Fruit fly (Drosophila melanogaster) whole organism, embryonic: Measurements from ENCODE around the gene bumpel.

Source experiments
- Atf3 ChIP-seq: fragments of 200-800 bp; sonication (Bioruptor generic); optimal IDR thresholded peaks from 3 replicates; lab custom pipeline; 2016; ENCODE audit warnings: missing biosample characterization, missing genetic modification characterization
- CG10267 ChIP-seq: fragments of 200-800 bp; sonication (Bioruptor generic); optimal IDR thresholded peaks from 2 replicates; lab custom pipeline; 2018; ENCODE audit warnings: missing biosample characterization, mild to moderate bottlenecking, missing genetic modification characterization, moderate library complexity
- CG10654 ChIP-seq: fragments of 200-800 bp; sonication (Bioruptor generic); optimal IDR thresholded peaks from 2 replicates; lab custom pipeline; 2016; ENCODE audit warnings: missing biosample characterization, missing genetic modification characterization
- CG11504 ChIP-seq: fragments of 200-800 bp; sonication (Bioruptor generic); optimal IDR thresholded peaks from 3 replicates; lab custom pipeline; 2019; ENCODE audit warnings: missing biosample characterization, mild to moderate bottlenecking, missing genetic modification characterization, moderate library complexity
- CG11695 ChIP-seq: fragments of 200-800 bp; sonication (Bioruptor generic); IDR thresholded peaks from 3 replicates; pipeline ENCODE4 v1.3.6; 2022; ENCODE audit warnings: missing biosample characterization, missing genetic modification characterization
- CG12104 ChIP-seq: fragments of 200-800 bp; sonication (Bioruptor generic); optimal IDR thresholded peaks from 3 replicates; lab custom pipeline; 2016; ENCODE audit warnings: missing biosample characterization, missing genetic modification characterization
- CG12299 ChIP-seq: fragments of 200-800 bp; sonication (Bioruptor generic); optimal IDR thresholded peaks from 2 replicates; lab custom pipeline; 2018; ENCODE audit warnings: missing biosample characterization, mild to moderate bottlenecking, missing genetic modification characterization
- CG14441 ChIP-seq: fragments of 200-800 bp; sonication (Bioruptor generic); IDR thresholded peaks from 2 replicates; pipeline ENCODE4 v1.3.6; 2022; ENCODE audit warnings: missing biosample characterization, missing genetic modification characterization
- CG15011 ChIP-seq: fragments of 200-800 bp; sonication (Bioruptor generic); optimal IDR thresholded peaks from 3 replicates; lab custom pipeline; 2018; ENCODE audit warnings: missing biosample characterization, mild to moderate bottlenecking, missing genetic modification characterization
- CG16863 ChIP-seq: fragments of 200-800 bp; sonication (Bioruptor generic); optimal IDR thresholded peaks from 3 replicates; lab custom pipeline; 2016; ENCODE audit warnings: missing biosample characterization, missing genetic modification characterization
- CG17385 ChIP-seq: fragments of 200-800 bp; sonication (Bioruptor generic); optimal IDR thresholded peaks from 3 replicates; lab custom pipeline; 2018; ENCODE audit warnings: missing biosample characterization, mild to moderate bottlenecking, missing genetic modification characterization
- CG3065 ChIP-seq: fragments of 200-800 bp; sonication (Bioruptor generic); optimal IDR thresholded peaks from 2 replicates; lab custom pipeline; 2016; ENCODE audit warnings: missing biosample characterization, missing genetic modification characterization
- CG31441 ChIP-seq: fragments of 200-800 bp; sonication (Bioruptor generic); IDR thresholded peaks from 2 replicates; pipeline ENCODE4 v1.3.6; 2022; ENCODE audit warnings: missing biosample characterization, missing genetic modification characterization
- CG32767 ChIP-seq: fragments of 200-800 bp; sonication (Bioruptor generic); IDR thresholded peaks from 2 replicates; pipeline ENCODE4 v1.3.6; 2022; ENCODE audit warnings: missing biosample characterization, missing genetic modification characterization
- CG3281 ChIP-seq: fragments of 200-800 bp; sonication (Bioruptor generic); optimal IDR thresholded peaks from 3 replicates; lab custom pipeline; 2017; ENCODE audit warnings: missing biosample characterization, mild to moderate bottlenecking, missing genetic modification characterization
- CG34422 ChIP-seq: fragments of 200-800 bp; sonication (Bioruptor generic); IDR thresholded peaks from 3 replicates; pipeline ENCODE4 v1.3.6; 2022; ENCODE audit warnings: missing biosample characterization, missing genetic modification characterization
- CG42726 ChIP-seq: fragments of 200-800 bp; sonication (Bioruptor generic); IDR thresholded peaks from 2 replicates; pipeline ENCODE4 v1.3.6; 2022; ENCODE audit warnings: missing biosample characterization, missing genetic modification characterization; ENCODE audit not compliant: partially characterized antibody
- CG4328 ChIP-seq: fragments of 200-800 bp; sonication (Bioruptor generic); optimal IDR thresholded peaks from 3 replicates; lab custom pipeline; 2017; ENCODE audit warnings: missing biosample characterization, missing genetic modification reagents, missing genetic modification characterization
- CG5180 ChIP-seq: fragments of 200-800 bp; sonication (Bioruptor generic); optimal IDR thresholded peaks from 3 replicates; lab custom pipeline; 2017; ENCODE audit warnings: missing biosample characterization, missing genetic modification characterization, mild to moderate bottlenecking, moderate library complexity, missing genetic modification reagents
- CG6791 ChIP-seq: fragments of 200-800 bp; sonication (Bioruptor generic); IDR thresholded peaks from 3 replicates; pipeline ENCODE4 v1.3.6; 2022; ENCODE audit warnings: missing biosample characterization, missing genetic modification characterization; ENCODE audit not compliant: partially characterized antibody
- CG7271 ChIP-seq: fragments of 200-800 bp; sonication (Bioruptor generic); optimal IDR thresholded peaks from 2 replicates; lab custom pipeline; 2018; ENCODE audit warnings: missing biosample characterization, mild to moderate bottlenecking, missing genetic modification characterization, moderate library complexity
- CG7372 ChIP-seq: fragments of 200-800 bp; sonication (Bioruptor generic); IDR thresholded peaks from 2 replicates; pipeline ENCODE4 v1.3.6; 2022; ENCODE audit warnings: missing biosample characterization, missing genetic modification characterization
- CG7745 ChIP-seq: fragments of 200-800 bp; sonication (Bioruptor generic); optimal IDR thresholded peaks from 2 replicates; lab custom pipeline; 2018; ENCODE audit warnings: missing biosample characterization, mild to moderate bottlenecking, missing genetic modification characterization, moderate library complexity
- CG8089 ChIP-seq: fragments of 200-800 bp; sonication (Bioruptor generic); optimal IDR thresholded peaks from 3 replicates; lab custom pipeline; 2016; ENCODE audit warnings: missing biosample characterization, missing genetic modification characterization
- CG9727 ChIP-seq: fragments of 200-800 bp; sonication (Bioruptor generic); optimal IDR thresholded peaks from 3 replicates; lab custom pipeline; 2017; ENCODE audit warnings: missing biosample characterization, mild to moderate bottlenecking, missing genetic modification characterization
- CTCF ChIP-seq: fragments of 200-800 bp; sonication (Bioruptor generic); optimal IDR thresholded peaks from 2 replicates; lab custom pipeline; 2017; ENCODE audit warnings: missing biosample characterization, mild to moderate bottlenecking, missing genetic modification characterization, moderate library complexity
- D19A ChIP-seq: fragments of 200-800 bp; optimal IDR thresholded peaks from 3 replicates; lab custom pipeline; 2019; ENCODE audit warnings: missing biosample characterization, mild to moderate bottlenecking, missing genetic modification characterization, moderate library complexity
- Dbx ChIP-seq: fragments of 200-800 bp; sonication (Bioruptor generic); IDR thresholded peaks from 3 replicates; pipeline ENCODE4 v1.3.6; 2022; ENCODE audit warnings: missing biosample characterization, missing genetic modification characterization
- Dp ChIP-seq: fragments of 200-800 bp; sonication (Bioruptor generic); optimal IDR thresholded peaks from 2 replicates; lab custom pipeline; 2018; ENCODE audit warnings: missing biosample characterization, mild to moderate bottlenecking, missing genetic modification characterization, moderate library complexity
- E2f2 ChIP-seq: fragments of 200-800 bp; sonication (Bioruptor generic); IDR thresholded peaks from 2 replicates; pipeline ENCODE4 v1.3.6; 2022; ENCODE audit warnings: missing biosample characterization, missing genetic modification characterization
- Ets97D ChIP-seq: fragments of 200-800 bp; sonication (Bioruptor generic); optimal IDR thresholded peaks from 3 replicates; lab custom pipeline; 2016; ENCODE audit warnings: missing biosample characterization, missing genetic modification characterization
- Jarid2 ChIP-seq: fragments of 200-800 bp; sonication (Bioruptor generic); optimal IDR thresholded peaks from 3 replicates; lab custom pipeline; 2017; ENCODE audit warnings: mild to moderate bottlenecking, missing biosample characterization, missing genetic modification reagents, missing genetic modification characterization
- Mrtf ChIP-seq: fragments of 200-800 bp; sonication (Bioruptor generic); IDR thresholded peaks from 3 replicates; pipeline ENCODE4 v1.3.6; 2022; ENCODE audit warnings: missing biosample characterization, missing genetic modification characterization
- NFAT ChIP-seq: fragments of 200-800 bp; sonication (Bioruptor generic); IDR thresholded peaks from 2 replicates; pipeline ENCODE4 v1.3.6; 2022; ENCODE audit warnings: missing biosample characterization, missing genetic modification characterization
- Opbp ChIP-seq: fragments of 200-800 bp; sonication (Bioruptor generic); IDR thresholded peaks from 3 replicates; pipeline ENCODE4 v1.3.6; 2022; ENCODE audit warnings: missing biosample characterization, missing genetic modification characterization; ENCODE audit not compliant: partially characterized antibody
- Ravus ChIP-seq: fragments of 200-800 bp; sonication (Bioruptor generic); IDR thresholded peaks from 2 replicates; pipeline ENCODE4 v1.3.6; 2022; ENCODE audit warnings: missing biosample characterization, missing genetic modification characterization
- TFAM ChIP-seq: fragments of 200-800 bp; sonication (Bioruptor generic); optimal IDR thresholded peaks from 2 replicates; lab custom pipeline; 2017; ENCODE audit warnings: missing biosample characterization, missing genetic modification characterization, inconsistent platforms
- caup ChIP-seq: fragments of 200-800 bp; sonication (Bioruptor generic); optimal IDR thresholded peaks from 3 replicates; lab custom pipeline; 2017; ENCODE audit warnings: missing biosample characterization, mild to moderate bottlenecking, missing genetic modification characterization, moderate library complexity; ENCODE audit not compliant: severe bottlenecking
- crol ChIP-seq: fragments of 200-800 bp; sonication (Bioruptor generic); IDR thresholded peaks from 2 replicates; pipeline ENCODE4 v1.3.6; 2022; ENCODE audit warnings: missing biosample characterization, missing genetic modification characterization
- gem ChIP-seq: fragments of 200-800 bp; sonication (Bioruptor generic); optimal IDR thresholded peaks from 2 replicates; lab custom pipeline; 2019; ENCODE audit warnings: missing biosample characterization, mild to moderate bottlenecking, missing genetic modification characterization, moderate library complexity
- ham ChIP-seq: fragments of 200-800 bp; sonication (Bioruptor generic); IDR thresholded peaks from 2 replicates; pipeline ENCODE4 v1.3.6; 2022; ENCODE audit warnings: missing biosample characterization, missing genetic modification characterization
- hbn ChIP-seq: fragments of 200-800 bp; sonication (Bioruptor generic); IDR thresholded peaks from 2 replicates; pipeline ENCODE4 v1.3.6; 2022; ENCODE audit warnings: missing biosample characterization, missing genetic modification characterization; ENCODE audit not compliant: partially characterized antibody
- kah ChIP-seq: fragments of 200-800 bp; sonication (Bioruptor generic); optimal IDR thresholded peaks from 2 replicates; lab custom pipeline; 2018; ENCODE audit warnings: missing biosample characterization, mild to moderate bottlenecking, missing genetic modification characterization
- nmo ChIP-seq: fragments of 200-800 bp; sonication (Bioruptor generic); optimal IDR thresholded peaks from 2 replicates; lab custom pipeline; 2018; ENCODE audit warnings: missing biosample characterization, mild to moderate bottlenecking, missing genetic modification characterization, moderate library complexity
- otp ChIP-seq: fragments of 200-800 bp; sonication (Bioruptor generic); IDR thresholded peaks from 3 replicates; pipeline ENCODE4, ENCODE4 v1.3.6; 2022; ENCODE audit warnings: missing biosample characterization, missing genetic modification characterization
- pros ChIP-seq: fragments of 200-800 bp; sonication (Bioruptor generic); optimal IDR thresholded peaks from 3 replicates; lab custom pipeline; 2019; ENCODE audit warnings: missing biosample characterization, mild to moderate bottlenecking, missing genetic modification characterization, moderate library complexity
- pum ChIP-seq: fragments of 200-800 bp; sonication (Bioruptor generic); optimal IDR thresholded peaks from 2 replicates; lab custom pipeline; 2016; ENCODE audit warnings: missing biosample characterization, missing genetic modification characterization
- zfh1 ChIP-seq: fragments of 200-800 bp; sonication (Bioruptor generic); IDR thresholded peaks from 3 replicates; pipeline ENCODE4 v1.3.6; 2022; ENCODE audit warnings: missing biosample characterization, missing genetic modification characterization

bumpel gene

DNA sequence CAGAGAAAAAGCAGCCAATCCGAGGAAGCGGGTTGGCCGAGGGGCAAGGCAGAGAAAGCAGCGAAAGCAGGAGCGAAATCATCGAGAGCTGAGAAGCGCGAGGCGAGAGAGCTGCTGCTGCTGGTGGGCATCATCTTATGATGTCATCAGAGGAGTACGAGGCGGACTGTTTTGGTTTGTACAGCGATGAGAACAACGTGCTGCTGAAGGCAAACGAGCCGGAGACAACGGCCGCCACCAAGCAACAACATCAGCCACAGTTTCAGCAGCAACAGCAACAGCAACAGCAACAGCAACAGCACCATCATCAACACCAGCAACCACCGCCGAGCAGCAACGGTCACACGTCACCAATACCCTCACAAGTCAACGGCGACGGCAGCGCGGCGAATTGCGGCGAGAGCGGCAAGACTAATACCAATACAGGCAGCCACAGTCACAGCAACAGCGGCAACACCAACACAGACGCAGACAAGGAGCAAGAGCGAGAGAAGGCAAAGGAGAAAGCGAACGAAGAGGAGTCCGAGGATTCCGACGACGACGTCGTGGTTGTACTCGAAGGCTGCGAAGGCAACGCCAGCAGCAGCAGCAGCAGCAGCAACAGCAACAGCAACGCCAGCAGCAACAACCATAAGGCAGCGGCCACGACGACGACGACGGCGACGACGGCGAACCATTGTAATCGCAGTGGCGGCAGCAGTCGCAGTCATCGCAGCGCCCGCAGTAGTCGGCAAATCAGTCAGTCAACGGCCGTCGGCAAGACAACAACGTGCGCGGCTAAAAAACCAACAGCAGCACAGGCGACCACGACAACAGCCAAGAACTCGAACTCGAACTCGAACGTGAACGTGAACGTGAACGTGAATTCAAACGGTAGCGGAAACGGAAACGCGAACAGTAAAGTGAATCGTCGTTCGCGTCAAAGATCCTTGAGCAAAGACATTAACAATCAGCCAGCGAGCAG lies 46.1 kb downstream of the bumpel start (continued):
- TF ChIP-seq CTCF (GFP tag; lab: Kevin White, UChicago) (peak; percentile 28), CG5180 (GFP tag; lab: Kevin White, UChicago) (peak; percentile 95), Ets97D (GFP tag; lab: Kevin White, UChicago) (peak; percentile 37), CG10654 (GFP tag; lab: Kevin White, UChicago) (no peak), CG31441 (peak; percentile 47; the same call in 1 of the 2 replicates), crol (GFP tag; lab: Robert Waterston, UW) (peak; percentile 26; the same call in 1 of the 2 replicates), D19A (tag; lab: Kevin White, UChicago) (peak; percentile 1), Opbp (GFP tag; lab: Robert Waterston, UW) (peak; percentile 63; the same call in 2 of the 3 replicates), CG9727 (GFP tag; lab: Kevin White, UChicago) (peak; percentile 55), CG3065 (GFP tag; lab: Kevin White, UChicago) (peak; percentile 31), CG4328 (GFP tag; lab: Kevin White, UChicago) (no peak), CG7745 (tag; lab: Kevin White, UChicago) (no peak), CG11695 (GFP tag; lab: Robert Waterston, UW) (0 out of 3 replicates have a peak, but pooled peaks have one; percentile 16), CG3281 (GFP tag; lab: Kevin White, UChicago) (no peak), NFAT (GFP tag; lab: Robert Waterston, UW) (no peak), gem (tag; lab: Kevin White, UChicago) (no peak), Mrtf (GFP tag; lab: Robert Waterston, UW) (no peak), CG42726 (GFP tag; lab: Robert Waterston, UW) (peak; percentile 77), CG8089 (GFP tag; lab: Kevin White, UChicago) (peak; percentile 54), CG12299 (no peak), CG32767 (GFP tag; lab: Robert Waterston, UW) (no peak), CG7372 (GFP tag; lab: Robert Waterston, UW) (0 out of 2 replicates have a peak, but pooled peaks have one; percentile 4), TFAM (GFP tag; lab: Kevin White, UChicago) (no peak), E2f2 (GFP tag; lab: Robert Waterston, UW) (peak; percentile 16; the same call in 1 of the 2 replicates), CG6791 (peak; percentile 59; the same call in 1 of the 3 replicates), CG12104 (GFP tag; lab: Kevin White, UChicago) (no peak), Atf3 (GFP tag; lab: Kevin White, UChicago) (peak; percentile 16), zfh1 (GFP tag; lab: Robert Waterston, UW) (peak; percentile 48; the same call in 1 of the 3 replicates), CG10267 (peak; percentile 14), kah (GFP tag; lab: Kevin White, UChicago) (peak; percentile 58), Dp (GFP tag; lab: Kevin White, UChicago) (no peak), Ravus (no peak), CG17385 (no peak), CG11504 (tag; lab: Kevin White, UChicago) (peak; percentile 88), CG15011 (GFP tag; lab: Kevin White, UChicago) (no peak), pros (GFP tag; lab: Kevin White, UChicago) (peak; percentile 100), caup (GFP tag; lab: Kevin White, UChicago) (peak; percentile 7), ham (GFP tag; lab: Robert Waterston, UW) (no peak), CG16863 (GFP tag; lab: Kevin White, UChicago) (peak; percentile 13), CG7271 (tag; lab: Kevin White, UChicago) (no peak), pum (GFP tag; lab: Kevin White, UChicago) (no peak), Jarid2 (GFP tag; lab: Kevin White, UChicago) (peak; percentile 99), CG14441 (GFP tag; lab: Robert Waterston, UW) (0 out of 2 replicates have a peak, but pooled peaks have one; percentile 22), Dbx (no peak), otp (GFP tag; lab: Robert Waterston, UW) (0 out of 3 replicates have a peak, but pooled peaks have one; percentile 7), CG34422 (GFP tag; lab: Robert Waterston, UW) (0 out of 3 replicates have a peak, but pooled peaks have one; percentile 27), hbn (GFP tag; lab: Robert Waterston, UW) (0 out of 2 replicates have a peak, but pooled peaks have one; percentile 32), nmo (peak; percentile 14)
